Worm (Caenorhabditis elegans): ENCODE data around the gene unc-62.

The unc-62 gene

ce11 chrV:4512733-4513132, 15.5 kb downstream of the unc-62 start, which contains the start of gene T28F12.1:
Gene T28F12.1, plus strand, starts transcription at chrV:4513033.
- TF ChIP-seq tab-1 (GFP tag; IDR thresholded peaks at IDR 0.05) = no peak
- no peak for TF ChIP-seq cog-1 (tag; optimal IDR thresholded peaks at IDR 0.05)
- no peak for TF ChIP-seq med-1 (GFP tag; optimal IDR thresholded peaks at IDR 0.05; ENCODE audit: insufficient read depth)
- no peak for TF ChIP-seq T22C8.4 (GFP tag; IDR thresholded peaks at IDR 0.05)
- no peak for TF ChIP-seq klf-2 (GFP tag; conservative IDR thresholded peaks at IDR 0.05)
- TF ChIP-seq ztf-23 (GFP tag; IDR thresholded peaks at IDR 0.05) = no peak
- TF ChIP-seq flt-1 (GFP tag; IDR thresholded peaks at IDR 0.05) = no peak
- no peak for TF ChIP-seq ztf-29 (GFP tag; IDR thresholded peaks at IDR 0.05)
- no peak for TF ChIP-seq ref-1 (GFP tag; conservative IDR thresholded peaks at IDR 0.05)

ce11 chrV:4518657-4519056, 21.4 kb downstream of the unc-62 start:
- TF ChIP-seq cog-1 (tag; optimal IDR thresholded peaks at IDR 0.05) (no peak), ztf-29 (GFP tag; IDR thresholded peaks at IDR 0.05) (no peak), ztf-23 (GFP tag; IDR thresholded peaks at IDR 0.05) (no peak), T22C8.4 (GFP tag; IDR thresholded peaks at IDR 0.05) (no peak), flt-1 (GFP tag; IDR thresholded peaks at IDR 0.05) (no peak), klf-2 (GFP tag; conservative IDR thresholded peaks at IDR 0.05) (no peak), med-1 (GFP tag; optimal IDR thresholded peaks at IDR 0.05; ENCODE audit: insufficient read depth) (no peak), tab-1 (GFP tag; IDR thresholded peaks at IDR 0.05) (no peak), ref-1 (GFP tag; conservative IDR thresholded peaks at IDR 0.05) (no peak)

ce11 chrV:4523312-4523711, 26.1 kb downstream of the unc-62 start:
- TF ChIP-seq med-1 (GFP tag; optimal IDR thresholded peaks at IDR 0.05; ENCODE audit: insufficient read depth) (no peak), cog-1 (tag; optimal IDR thresholded peaks at IDR 0.05) (no peak), ztf-23 (GFP tag; IDR thresholded peaks at IDR 0.05) (no peak), T22C8.4 (GFP tag; IDR thresholded peaks at IDR 0.05) (no peak), flt-1 (GFP tag; IDR thresholded peaks at IDR 0.05) (no peak), klf-2 (GFP tag; conservative IDR thresholded peaks at IDR 0.05) (no peak), ref-1 (GFP tag; conservative IDR thresholded peaks at IDR 0.05) (no peak), ztf-29 (GFP tag; IDR thresholded peaks at IDR 0.05) (no peak), tab-1 (GFP tag; IDR thresholded peaks at IDR 0.05) (no peak)

ce11 chrV:4523844-4524243, 26.6 kb downstream of the unc-62 start:
- TF ChIP-seq ref-1 (GFP tag; conservative IDR thresholded peaks at IDR 0.05) (no peak), med-1 (GFP tag; optimal IDR thresholded peaks at IDR 0.05; ENCODE audit: insufficient read depth) (no peak), cog-1 (tag; optimal IDR thresholded peaks at IDR 0.05) (no peak), ztf-29 (GFP tag; IDR thresholded peaks at IDR 0.05) (no peak), ztf-23 (GFP tag; IDR thresholded peaks at IDR 0.05) (no peak), tab-1 (GFP tag; IDR thresholded peaks at IDR 0.05) (no peak), T22C8.4 (GFP tag; IDR thresholded peaks at IDR 0.05) (no peak), klf-2 (GFP tag; conservative IDR thresholded peaks at IDR 0.05) (no peak), flt-1 (GFP tag; IDR thresholded peaks at IDR 0.05) (no peak)

- TF ChIP-seq T22C8.4 (GFP tag; IDR thresholded peaks at IDR 0.05) (no peak), klf-2 (GFP tag; conservative IDR thresholded peaks at IDR 0.05) (no peak), ztf-29 (GFP tag; IDR thresholded peaks at IDR 0.05) (no peak), tab-1 (GFP tag; IDR thresholded peaks at IDR 0.05) (no peak), cog-1 (tag; optimal IDR thresholded peaks at IDR 0.05) (no peak), ref-1 (GFP tag; conservative IDR thresholded peaks at IDR 0.05) (no peak), ztf-23 (GFP tag; IDR thresholded peaks at IDR 0.05) (no peak), med-1 (GFP tag; optimal IDR thresholded peaks at IDR 0.05; ENCODE audit: insufficient read depth) (no peak), flt-1 (GFP tag; IDR thresholded peaks at IDR 0.05) (no peak)
These were observed 27.1 kb downstream of the unc-62 start for ce11 chrV:4524327-4524726.

- no peak for TF ChIP-seq ztf-29 (GFP tag; IDR thresholded peaks at IDR 0.05)
- no peak for TF ChIP-seq med-1 (GFP tag; optimal IDR thresholded peaks at IDR 0.05; ENCODE audit: insufficient read depth)
These were observed 27.8 kb downstream of the unc-62 start for ce11 chrV:4525106-4525505.

- TF ChIP-seq flt-1 (GFP tag; IDR thresholded peaks at IDR 0.05) (no peak), med-1 (GFP tag; optimal IDR thresholded peaks at IDR 0.05; ENCODE audit: insufficient read depth) (no peak), T22C8.4 (GFP tag; IDR thresholded peaks at IDR 0.05) (no peak), ztf-23 (GFP tag; IDR thresholded peaks at IDR 0.05) (no peak), tab-1 (GFP tag; IDR thresholded peaks at IDR 0.05) (no peak), cog-1 (tag; optimal IDR thresholded peaks at IDR 0.05) (no peak), klf-2 (GFP tag; conservative IDR thresholded peaks at IDR 0.05) (no peak), ztf-29 (GFP tag; IDR thresholded peaks at IDR 0.05) (no peak), ref-1 (GFP tag; conservative IDR thresholded peaks at IDR 0.05) (no peak)
These were observed 28.3 kb downstream of the unc-62 start for ce11 chrV:4525512-4525911.

- TF ChIP-seq klf-2 (GFP tag; conservative IDR thresholded peaks at IDR 0.05) (no peak), cog-1 (tag; optimal IDR thresholded peaks at IDR 0.05) (no peak), ref-1 (GFP tag; conservative IDR thresholded peaks at IDR 0.05) (no peak), T22C8.4 (GFP tag; IDR thresholded peaks at IDR 0.05) (no peak), ztf-23 (GFP tag; IDR thresholded peaks at IDR 0.05) (no peak), tab-1 (GFP tag; IDR thresholded peaks at IDR 0.05) (no peak)
These were observed 29.7 kb downstream of the unc-62 start for ce11 chrV:4526801-4527425.

- no peak for TF ChIP-seq med-1 (GFP tag; optimal IDR thresholded peaks at IDR 0.05; ENCODE audit: insufficient read depth)
- TF ChIP-seq ztf-29 (GFP tag; IDR thresholded peaks at IDR 0.05) = no peak
- no peak for TF ChIP-seq flt-1 (GFP tag; IDR thresholded peaks at IDR 0.05)
- TF ChIP-seq klf-2 (GFP tag; conservative IDR thresholded peaks at IDR 0.05) = no peak
- no peak for TF ChIP-seq tab-1 (GFP tag; IDR thresholded peaks at IDR 0.05)
- TF ChIP-seq ztf-23 (GFP tag; IDR thresholded peaks at IDR 0.05) = no peak
- TF ChIP-seq cog-1 (tag; optimal IDR thresholded peaks at IDR 0.05) = no peak
- no peak for TF ChIP-seq T22C8.4 (GFP tag; IDR thresholded peaks at IDR 0.05)
- TF ChIP-seq ref-1 (GFP tag; conservative IDR thresholded peaks at IDR 0.05) = no peak
These were observed 30.7 kb downstream of the unc-62 start for ce11 chrV:4527934-4528333.

- no peak for TF ChIP-seq ztf-23 (GFP tag; IDR thresholded peaks at IDR 0.05)
These were observed 38.5 kb downstream of the unc-62 start for ce11 chrV:4535736-4536135.

Data from whole organism, midembryonic.